Fruit fly (Drosophila melanogaster) whole organism, embryonic: ENCODE results near the gene comm.

ENCODE experiments used
- Atf6 ChIP-seq: fragments of 200-800 bp; sonication (Bioruptor generic); IDR thresholded peaks from 2 replicates; pipeline ENCODE4 v1.3.6; 2022; ENCODE audit warnings: missing biosample characterization, missing genetic modification characterization
- CG11093 ChIP-seq: fragments of 200-800 bp; sonication (Bioruptor generic); IDR thresholded peaks from 3 replicates; pipeline ENCODE4 v1.3.6; 2022; ENCODE audit warnings: missing biosample characterization, missing genetic modification characterization
- CG12104 ChIP-seq: fragments of 200-800 bp; sonication (Bioruptor generic); optimal IDR thresholded peaks from 3 replicates; lab custom pipeline; 2016; ENCODE audit warnings: missing biosample characterization, missing genetic modification characterization
- CG14965 ChIP-seq: fragments of 200-800 bp; sonication (Bioruptor generic); optimal IDR thresholded peaks from 2 replicates; lab custom pipeline; 2016; ENCODE audit warnings: missing biosample characterization, missing genetic modification characterization, borderline replicate concordance
- CG15269 ChIP-seq: fragments of 200-800 bp; sonication (Bioruptor generic); optimal IDR thresholded peaks from 2 replicates; lab custom pipeline; 2018; ENCODE audit warnings: missing biosample characterization, mild to moderate bottlenecking, missing genetic modification characterization, moderate library complexity
- CG15696 ChIP-seq: fragments of 200-800 bp; sonication (Bioruptor generic); optimal IDR thresholded peaks from 2 replicates; lab custom pipeline; 2019; ENCODE audit warnings: missing biosample characterization, mild to moderate bottlenecking, missing genetic modification characterization, moderate library complexity
- CG3847 ChIP-seq: fragments of 200-800 bp; sonication (Bioruptor generic); IDR thresholded peaks from 2 replicates; pipeline ENCODE4 v1.3.6; 2022; ENCODE audit warnings: missing biosample characterization, missing genetic modification characterization
- CG4424 ChIP-seq: fragments of 200-800 bp; sonication (Bioruptor generic); optimal IDR thresholded peaks from 3 replicates; lab custom pipeline; 2016; ENCODE audit warnings: missing biosample characterization, missing genetic modification characterization
- CG4820 ChIP-seq: fragments of 200-800 bp; sonication (Bioruptor generic); optimal IDR thresholded peaks from 3 replicates; lab custom pipeline; 2016; ENCODE audit warnings: missing biosample characterization, missing genetic modification characterization
- CG6254 ChIP-seq: fragments of 200-800 bp; sonication (Bioruptor generic); optimal IDR thresholded peaks from 3 replicates; lab custom pipeline; 2017; ENCODE audit warnings: mild to moderate bottlenecking, missing biosample characterization, missing genetic modification reagents, missing genetic modification characterization
- CG8089 ChIP-seq: fragments of 200-800 bp; sonication (Bioruptor generic); optimal IDR thresholded peaks from 3 replicates; lab custom pipeline; 2016; ENCODE audit warnings: missing biosample characterization, missing genetic modification characterization
- CG8359 ChIP-seq: fragments of 200-800 bp; sonication (Bioruptor generic); optimal IDR thresholded peaks from 2 replicates; lab custom pipeline; 2017; ENCODE audit warnings: missing biosample characterization, mild to moderate bottlenecking, missing genetic modification characterization, borderline replicate concordance
- CG8388 ChIP-seq: fragments of 200-800 bp; sonication (Bioruptor generic); optimal IDR thresholded peaks from 2 replicates; lab custom pipeline; 2019; ENCODE audit warnings: missing biosample characterization, mild to moderate bottlenecking, missing genetic modification characterization, moderate library complexity
- CG9437 ChIP-seq: fragments of 200-800 bp; sonication (Bioruptor generic); optimal IDR thresholded peaks from 2 replicates; lab custom pipeline; 2018; ENCODE audit warnings: missing biosample characterization, mild to moderate bottlenecking, missing genetic modification characterization
- E2f1 ChIP-seq: fragments of 200-800 bp; sonication (Bioruptor generic); IDR thresholded peaks from 2 replicates; pipeline ENCODE4 v1.3.6; 2022; ENCODE audit warnings: missing biosample characterization, missing genetic modification characterization
- Eip74EF ChIP-seq, 2 experiments: fragments of 200-800 bp in 1 of 2; fragments of >200 bp in 1 of 2; sonication (Bioruptor generic) in 1 of 2; optimal IDR thresholded peaks; 2 replicates each; lab custom pipeline; 2017 to 2019; ENCODE audit warnings: missing biosample characterization in 2 of 2, missing genetic modification characterization in 2 of 2, mild to moderate bottlenecking in 1 of 2, moderate library complexity in 1 of 2
- Fer2 ChIP-seq: fragments of 200-800 bp; sonication (Bioruptor generic); optimal IDR thresholded peaks from 2 replicates; lab custom pipeline; 2018; ENCODE audit warnings: missing biosample characterization, mild to moderate bottlenecking, missing genetic modification characterization, moderate library complexity
- Med ChIP-seq: fragments of 200-800 bp; sonication (Bioruptor generic); peaks from one replicate; lab custom pipeline; 2016; ENCODE audit warnings: missing biosample characterization, missing genetic modification characterization, mild to moderate bottlenecking, inconsistent platforms, moderate library complexity
- NC2α ChIP-seq: fragments of 200-800 bp; sonication (Bioruptor generic); optimal IDR thresholded peaks from 2 replicates; lab custom pipeline; 2016; ENCODE audit warnings: missing biosample characterization, missing genetic modification characterization
- Pdp1 ChIP-seq, 2 experiments: fragments of 200-800 bp; sonication (Bioruptor generic); optimal IDR thresholded peaks; 3 replicates each; lab custom pipeline; 2016; ENCODE audit warnings: missing biosample characterization in 2 of 2, missing genetic modification characterization in 2 of 2, mild to moderate bottlenecking in 1 of 2, moderate library complexity in 1 of 2
- bcd ChIP-seq: fragments of 200-800 bp; sonication (Bioruptor generic); optimal IDR thresholded peaks from 2 replicates; lab custom pipeline; 2017; ENCODE audit warnings: missing biosample characterization, mild to moderate bottlenecking, missing genetic modification characterization
- cato ChIP-seq: fragments of 200-800 bp; sonication (Bioruptor generic); optimal IDR thresholded peaks from 2 replicates; lab custom pipeline; 2016; ENCODE audit warnings: missing biosample characterization, missing genetic modification characterization, borderline replicate concordance
- danr ChIP-seq: fragments of 200-800 bp; sonication (Bioruptor generic); IDR thresholded peaks from 2 replicates; pipeline ENCODE4 v1.3.6; 2022; ENCODE audit warnings: missing biosample characterization, missing genetic modification characterization
- dmrt11E ChIP-seq: fragments of 200-800 bp; sonication (Bioruptor generic); optimal IDR thresholded peaks from 3 replicates; lab custom pipeline; 2018; ENCODE audit warnings: missing biosample characterization, mild to moderate bottlenecking, missing genetic modification characterization, moderate library complexity
- dmrt99B ChIP-seq: fragments of 200-800 bp; sonication (Bioruptor generic); optimal IDR thresholded peaks from 2 replicates; lab custom pipeline; 2018; ENCODE audit warnings: missing biosample characterization, mild to moderate bottlenecking, missing genetic modification characterization, moderate library complexity
- dysf ChIP-seq: fragments of 200-800 bp; sonication (Bioruptor generic); IDR thresholded peaks from 3 replicates; pipeline ENCODE4 v1.3.6; 2022; ENCODE audit warnings: missing biosample characterization, missing genetic modification characterization
- grn ChIP-seq: fragments of 200-800 bp; sonication (Bioruptor generic); optimal IDR thresholded peaks from 3 replicates; lab custom pipeline; 2017; ENCODE audit warnings: missing biosample characterization, missing genetic modification characterization
- kni ChIP-seq: fragments of 200-800 bp; sonication (Bioruptor generic); optimal IDR thresholded peaks from 3 replicates; lab custom pipeline; 2017; ENCODE audit warnings: mild to moderate bottlenecking, missing biosample characterization, missing genetic modification reagents, missing genetic modification characterization
- lbe ChIP-seq: fragments of 200-800 bp; sonication (Bioruptor generic); optimal IDR thresholded peaks from 2 replicates; lab custom pipeline; 2016; ENCODE audit warnings: missing biosample characterization, mild to moderate bottlenecking, missing genetic modification characterization
- nerfin-1 ChIP-seq: fragments of 200-800 bp; sonication (Bioruptor generic); optimal IDR thresholded peaks from 3 replicates; lab custom pipeline; 2019; ENCODE audit warnings: missing biosample characterization, mild to moderate bottlenecking, missing genetic modification characterization, moderate library complexity
- p53 ChIP-seq: fragments of 200-800 bp; sonication (Bioruptor generic); optimal IDR thresholded peaks from 2 replicates; lab custom pipeline; 2016; ENCODE audit warnings: missing biosample characterization, missing genetic modification characterization
- run ChIP-seq: fragments of 200-800 bp; sonication (Bioruptor generic); optimal IDR thresholded peaks from 3 replicates; lab custom pipeline; 2018; ENCODE audit warnings: missing biosample characterization, mild to moderate bottlenecking, missing genetic modification characterization
- sd ChIP-seq: fragments of 200-800 bp; sonication (Bioruptor generic); optimal IDR thresholded peaks from 3 replicates; lab custom pipeline; 2018; ENCODE audit warnings: missing biosample characterization, mild to moderate bottlenecking, missing genetic modification characterization, moderate library complexity
- sens-2 ChIP-seq: fragments of 200-800 bp; sonication (Bioruptor generic); IDR thresholded peaks from 2 replicates; pipeline ENCODE4 v1.3.6; 2022; ENCODE audit warnings: missing biosample characterization, missing genetic modification characterization
- slbo ChIP-seq: fragments of 200-800 bp; sonication (Bioruptor generic); IDR thresholded peaks from 2 replicates; pipeline ENCODE4 v1.3.6; 2022; ENCODE audit warnings: missing biosample characterization, missing genetic modification characterization
- sna ChIP-seq: fragments of 200-800 bp; sonication (Bioruptor generic); IDR thresholded peaks from 2 replicates; pipeline ENCODE4 v1.3.6; 2022; ENCODE audit warnings: missing biosample characterization, missing genetic modification characterization; ENCODE audit not compliant: partially characterized antibody
- sob ChIP-seq: fragments of 200-800 bp; sonication (Bioruptor generic); IDR thresholded peaks from 2 replicates; pipeline ENCODE4 v1.3.6; 2022; ENCODE audit warnings: missing biosample characterization, missing genetic modification characterization
- unc-4 ChIP-seq: fragments of 200-800 bp; sonication (Bioruptor generic); IDR thresholded peaks from 2 replicates; pipeline ENCODE4 v1.3.6; 2022; ENCODE audit warnings: missing biosample characterization, missing genetic modification characterization; ENCODE audit not compliant: partially characterized antibody

Gene comm

DNA sequence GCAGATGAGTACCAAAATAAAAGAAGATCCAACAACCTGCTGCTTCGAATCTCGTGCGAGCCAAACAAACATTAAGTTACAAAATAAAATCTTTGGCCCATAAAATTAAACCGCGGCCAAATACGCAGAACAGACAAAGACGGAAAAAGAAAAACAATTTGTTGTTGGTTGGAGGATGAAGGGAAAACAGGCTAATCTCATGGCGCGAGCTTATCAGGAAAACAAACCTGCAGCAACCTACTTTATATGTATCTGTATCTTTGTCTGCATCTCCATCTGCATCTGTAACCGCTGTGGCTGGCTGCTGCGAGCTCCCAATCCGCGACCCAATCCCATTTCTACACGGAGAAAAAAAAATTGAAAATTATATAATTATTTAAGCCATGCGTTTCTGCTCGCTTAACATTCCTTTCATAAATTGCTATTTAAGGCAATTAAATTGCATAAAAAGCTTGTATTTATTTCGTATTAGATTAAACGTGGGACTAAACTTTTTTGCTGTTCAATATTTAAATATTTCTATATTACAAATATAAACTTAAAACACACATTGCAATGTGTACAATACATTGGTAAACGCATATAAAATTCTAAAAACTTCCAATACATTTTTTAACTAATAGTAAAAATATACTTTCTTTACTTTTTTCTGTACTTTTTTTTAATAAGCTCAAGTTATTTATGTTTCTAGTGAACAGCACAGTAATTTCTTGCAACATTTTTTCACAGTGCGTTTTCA is 35.3 kb downstream of the comm start (continued):
- TF ChIP-seq sob (GFP tag; lab: Robert Waterston, UW) (no peak), CG3847 (GFP tag; lab: Robert Waterston, UW) (no peak), danr (GFP tag; lab: Robert Waterston, UW) (no peak), CG12104 (GFP tag; lab: Kevin White, UChicago) (peak; percentile 35), p53 (GFP tag; lab: Kevin White, UChicago) (no peak), CG14965 (GFP tag; lab: Kevin White, UChicago) (no peak), dmrt99B (peak; percentile 49), CG9437 (GFP tag; lab: Kevin White, UChicago) (peak; percentile 57), Fer2 (tag; lab: Kevin White, UChicago) (no peak), CG11093 (peak; percentile 22; the same call in 1 of the 3 replicates), Eip74EF (GFP tag; optimal IDR thresholded peaks at IDR 0.05; lab: Kevin White, UChicago) (peak in 1 of 2 experiments; percentile 29), grn (GFP tag; lab: Kevin White, UChicago) (peak; percentile 87), CG8388 (GFP tag; lab: Kevin White, UChicago) (peak; percentile 42), E2f1 (GFP tag; lab: Robert Waterston, UW) (no peak), unc-4 (GFP tag; lab: Robert Waterston, UW) (no peak), cato (GFP tag; lab: Kevin White, UChicago) (no peak), sna (no peak), sens-2 (GFP tag; lab: Robert Waterston, UW) (no peak), kni (peak; percentile 60), CG15269 (tag; lab: Kevin White, UChicago) (peak; percentile 27), CG4424 (GFP tag; lab: Kevin White, UChicago) (peak; percentile 66), nerfin-1 (tag; lab: Kevin White, UChicago) (peak; percentile 2), CG8089 (GFP tag; lab: Kevin White, UChicago) (no peak), sd (tag; lab: Kevin White, UChicago) (no peak), Atf6 (GFP tag; lab: Robert Waterston, UW) (no peak; the same call in 1 of the 2 replicates), bcd (GFP tag; lab: Kevin White, UChicago) (peak; percentile 14), Pdp1 (GFP tag; optimal IDR thresholded peaks at IDR 0.05; lab: Kevin White, UChicago) (peak in 1 of 2 experiments; percentile 35), Med (GFP tag; lab: Kevin White, UChicago) (peak; percentile 42), dysf (GFP tag; lab: Robert Waterston, UW) (0 out of 3 replicates have a peak, but pooled peaks have one; percentile 9), dmrt11E (tag; lab: Kevin White, UChicago) (peak; percentile 80), CG8359 (GFP tag; lab: Kevin White, UChicago) (peak; percentile 50), slbo (GFP tag; lab: Robert Waterston, UW) (no peak), CG4820 (GFP tag; lab: Kevin White, UChicago) (peak; percentile 20), run (tag; lab: Kevin White, UChicago) (peak; percentile 0), NC2α (GFP tag; lab: Kevin White, UChicago) (no peak), CG15696 (tag; lab: Kevin White, UChicago) (peak; percentile 38), lbe (GFP tag; lab: Kevin White, UChicago) (no peak), CG6254 (GFP tag; lab: Kevin White, UChicago) (peak; percentile 32)
